Fruit fly (Drosophila melanogaster) whole organism, pupa: ENCODE results near the gene Cand1.

Experiments
- CG12605 ChIP-seq: fragments of 200-800 bp; sonication (Bioruptor generic); IDR thresholded peaks from 2 replicates; pipeline ENCODE4 v1.3.6; 2022; ENCODE audit warnings: missing biosample characterization, missing genetic modification characterization
- CG14655 ChIP-seq: fragments of 200-800 bp; sonication (Bioruptor generic); optimal IDR thresholded peaks from 3 replicates; lab custom pipeline; 2017; ENCODE audit warnings: mild to moderate bottlenecking, missing biosample characterization, missing genetic modification reagents, missing genetic modification characterization
- CG34367 ChIP-seq: fragments of 200-800 bp; sonication (Bioruptor generic); optimal IDR thresholded peaks from 2 replicates; lab custom pipeline; 2018; ENCODE audit warnings: missing biosample characterization, mild to moderate bottlenecking, missing genetic modification characterization
- Snoo ChIP-seq: fragments of 200-800 bp; sonication (Bioruptor generic); optimal IDR thresholded peaks from 3 replicates; lab custom pipeline; 2017; ENCODE audit warnings: missing biosample characterization, mild to moderate bottlenecking, missing genetic modification characterization, inconsistent platforms

dm6 chr2L:10395035-10395434 lies 32.5 kb upstream of the Cand1 start:
- TF ChIP-seq CG34367 (tag; lab: Kevin White, UChicago) (no peak), CG14655 (no peak), CG12605 (GFP tag; lab: Robert Waterston, UW) (no peak), Snoo (tag; lab: Kevin White, UChicago) (no peak)
